Fruit fly (Drosophila melanogaster): ENCODE data around the gene Hel89B.

Gene Hel89B

dm6 chr3R:15927172-15927571, 45.9 kb upstream of the Hel89B start (continued):
- no peak for TF ChIP-seq usp (GFP tag; optimal IDR thresholded peaks at IDR 0.05)
- peak; percentile 51 for TF ChIP-seq CG2678 (tag; optimal IDR thresholded peaks at IDR 0.05)
- TF ChIP-seq CG4707 (GFP tag; optimal IDR thresholded peaks at IDR 0.05), result peak; percentile 29
- peak; percentile 28 for TF ChIP-seq lilli (GFP tag; optimal IDR thresholded peaks at IDR 0.05)
- 0 out of 3 replicates have a peak, but pooled peaks have one; percentile 21 for TF ChIP-seq Dbx (GFP tag; IDR thresholded peaks at IDR 0.05)
- TF ChIP-seq CG12744 (GFP tag; optimal IDR thresholded peaks at IDR 0.05), result no peak
- TF ChIP-seq CG17912 (GFP tag; optimal IDR thresholded peaks at IDR 0.05), result no peak
- no peak for TF ChIP-seq NC2α (GFP tag; optimal IDR thresholded peaks at IDR 0.05)
- no peak for TF ChIP-seq CG4820 (GFP tag; optimal IDR thresholded peaks at IDR 0.05)
- no peak for TF ChIP-seq NfI (GFP tag; optimal IDR thresholded peaks at IDR 0.05)
- peak; percentile 34 for TF ChIP-seq CG2712 (tag; optimal IDR thresholded peaks at IDR 0.05)
- TF ChIP-seq CG10209 (GFP tag; optimal IDR thresholded peaks at IDR 0.05), result peak; percentile 35
- TF ChIP-seq CG30020 (tag; optimal IDR thresholded peaks at IDR 0.05), result no peak
- peak; percentile 10 for TF ChIP-seq CG10979 (tag; optimal IDR thresholded peaks at IDR 0.05)
- no peak for TF ChIP-seq Kr (GFP tag; optimal IDR thresholded peaks at IDR 0.05)
- no peak for TF ChIP-seq tna (GFP tag; IDR thresholded peaks at IDR 0.05; ENCODE audit: partially characterized antibody)
- TF ChIP-seq CG6765 (GFP tag; optimal IDR thresholded peaks at IDR 0.05), result no peak
- TF ChIP-seq eve (GFP tag; optimal IDR thresholded peaks at IDR 0.05), result no peak
- no peak for TF ChIP-seq Optix (GFP tag; IDR thresholded peaks at IDR 0.05)
- no peak for TF ChIP-seq Sox100B (GFP tag; optimal IDR thresholded peaks at IDR 0.05)
- TF ChIP-seq bsh (GFP tag; optimal IDR thresholded peaks at IDR 0.05), result peak; percentile 7 to 28
- peak; percentile 50; the same call in 2 of the 3 replicates for TF ChIP-seq tgo (GFP tag; IDR thresholded peaks at IDR 0.05)
- TF ChIP-seq HmgD (GFP tag; optimal IDR thresholded peaks at IDR 0.05), result no peak
- TF ChIP-seq CG7271 (tag; optimal IDR thresholded peaks at IDR 0.05), result no peak
- TF ChIP-seq Fer3 (tag; optimal IDR thresholded peaks at IDR 0.05), result no peak
- no peak for TF ChIP-seq croc (GFP tag; conservative IDR thresholded peaks at IDR 0.05)
- no peak for TF ChIP-seq Ravus (GFP tag; IDR thresholded peaks at IDR 0.05)
- no peak for TF ChIP-seq CG3407 (GFP tag; optimal IDR thresholded peaks at IDR 0.05)
- no peak for TF ChIP-seq CG10654 (GFP tag; optimal IDR thresholded peaks at IDR 0.05)
- TF ChIP-seq Sin3A (optimal IDR thresholded peaks at IDR 0.05), result no peak
- TF ChIP-seq CG17802 (tag; optimal IDR thresholded peaks at IDR 0.05), result no peak
- TF ChIP-seq CG16863 (GFP tag; optimal IDR thresholded peaks at IDR 0.05), result no peak
- no peak for TF ChIP-seq br (optimal IDR thresholded peaks at IDR 0.05)
- no peak for TF ChIP-seq fru (optimal IDR thresholded peaks at IDR 0.05)
- no peak for TF ChIP-seq sd (tag; optimal IDR thresholded peaks at IDR 0.05)
- TF ChIP-seq CG3163 (GFP tag; optimal IDR thresholded peaks at IDR 0.05), result no peak
- TF ChIP-seq CG13287 (GFP tag; IDR thresholded peaks at IDR 0.05; ENCODE audit: partially characterized antibody), result no peak
- TF ChIP-seq ATbp (GFP tag; optimal IDR thresholded peaks at IDR 0.05), result no peak
- no peak for TF ChIP-seq sim (GFP tag; IDR thresholded peaks at IDR 0.05)
- no peak for TF ChIP-seq Bteb2 (GFP tag; optimal IDR thresholded peaks at IDR 0.05)
- peak; percentile 65 for TF ChIP-seq row (GFP tag; IDR thresholded peaks at IDR 0.05)
- TF ChIP-seq Elba2 (GFP tag; optimal IDR thresholded peaks at IDR 0.05), result no peak
- TF ChIP-seq luna (GFP tag; optimal IDR thresholded peaks at IDR 0.05), result no peak
- no peak for TF ChIP-seq CG11456 (GFP tag; IDR thresholded peaks at IDR 0.05)
- no peak for TF ChIP-seq CG4730 (GFP tag; IDR thresholded peaks at IDR 0.05)
- TF ChIP-seq CG4404 (GFP tag; IDR thresholded peaks at IDR 0.05), result no peak
- no peak for TF ChIP-seq Spps (tag; optimal IDR thresholded peaks at IDR 0.05)
- TF ChIP-seq CG14441 (GFP tag; IDR thresholded peaks at IDR 0.05), result peak; percentile 70
- no peak for TF ChIP-seq CG6254 (GFP tag; optimal IDR thresholded peaks at IDR 0.05)
- TF ChIP-seq lmd (GFP tag; IDR thresholded peaks at IDR 0.05), result peak; percentile 42; the same call in 1 of the 2 replicates
- no peak for TF ChIP-seq tx (GFP tag; optimal IDR thresholded peaks at IDR 0.05)
- TF ChIP-seq CG13123 (GFP tag; optimal IDR thresholded peaks at IDR 0.05), result no peak
- TF ChIP-seq stc (GFP tag; IDR thresholded peaks at IDR 0.05), result 0 out of 2 replicates have a peak, but pooled peaks have one; percentile 21
